Comparison of ENCODE assay signal across 3 worm cellular contexts in genomic region chrX:11443335-11443734, ce11.
TF ChIP-seq lines count a peak whose summit lies in the region.

No protein-coding gene starts in this region.

TF ChIP-seq in whole organism, L4 larva, 104 proteins besides CTCF, POLR2A, EP300 and RAD21:
- TF ChIP-seq lim-7 (GFP tag; IDR thresholded peaks at IDR 0.05; lab: Robert Waterston, UW), result 0 out of 2 replicates have a peak, but pooled peaks have one; percentile 17

TF ChIP-seq in whole organism, early embryonic, 17 proteins besides CTCF, POLR2A, EP300 and RAD21:
- TF ChIP-seq flt-1 (GFP tag; IDR thresholded peaks at IDR 0.05; lab: Robert Waterston, UW), result peak; percentile 38; the same call in 1 of the 2 replicates

TF ChIP-seq in whole organism, young adult, 124 proteins besides CTCF, POLR2A, EP300 and RAD21:
- TF ChIP-seq lag-1 (GFP tag; IDR thresholded peaks at IDR 0.05; lab: Robert Waterston, UW) (0 out of 2 replicates have a peak, but pooled peaks have one; percentile 52), madf-3 (GFP tag; IDR thresholded peaks at IDR 0.05; lab: Robert Waterston, UW) (peak; percentile 80; the same call in 1 of the 2 replicates)
